Fruit fly (Drosophila melanogaster): ENCODE data around the gene ich.
A peak's percentile ranks its signal among the peaks of the same experiment; 100 is the strongest.

dm6 chr3R:8930165-8931063 is 32.4 kb downstream of the ich start:
- TF ChIP-seq CG13204 (GFP tag; optimal IDR thresholded peaks at IDR 0.05): no peak
- no peak for TF ChIP-seq Snoo (tag; optimal IDR thresholded peaks at IDR 0.05)
- TF ChIP-seq Pif1A (GFP tag; optimal IDR thresholded peaks at IDR 0.05): no peak
- no peak for TF ChIP-seq D1 (tag; optimal IDR thresholded peaks at IDR 0.05)
- TF ChIP-seq CG9948 (tag; optimal IDR thresholded peaks at IDR 0.05): no peak
- TF ChIP-seq CG10348 (GFP tag; IDR thresholded peaks at IDR 0.05): no peak
- peak; percentile 49 for TF ChIP-seq CG8159 (tag; optimal IDR thresholded peaks at IDR 0.05)
- peak; percentile 44 for TF ChIP-seq CG15710 (tag; optimal IDR thresholded peaks at IDR 0.05)

All from whole organism, pupa.